Worm (Caenorhabditis elegans): ENCODE measurements around the gene R166.3.

DNA sequence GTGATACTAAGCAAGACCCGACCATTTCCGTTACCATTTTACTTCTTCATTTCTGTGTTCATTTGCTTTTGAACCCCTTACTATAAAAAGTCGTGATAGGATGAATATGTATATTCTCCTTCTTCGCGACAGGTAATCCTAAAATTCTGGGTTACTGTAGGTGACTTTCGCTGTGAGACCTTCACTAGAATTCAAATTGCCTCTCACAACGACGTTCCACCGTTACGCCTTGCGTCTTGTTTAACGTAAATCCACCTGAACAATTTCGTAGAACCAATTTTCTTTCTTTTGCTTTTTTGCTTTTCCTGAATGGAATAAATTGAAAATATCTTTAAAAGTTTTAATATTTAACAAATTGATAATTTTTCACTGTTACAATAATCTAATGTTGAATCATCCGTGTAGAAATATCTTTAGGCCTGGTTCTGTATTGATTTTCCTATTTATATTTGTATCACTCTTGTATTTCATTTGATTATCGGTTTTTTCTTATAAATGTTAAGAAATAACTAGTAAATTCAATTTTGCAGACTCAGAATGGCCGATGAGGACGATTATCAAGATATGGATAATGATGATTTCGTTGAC, 39.8 kb upstream of the R166.3 start, which contains the start of gene rpb-6:
- TF ChIP-seq dao-5 (tag; optimal IDR thresholded peaks at IDR 0.05): no peak
- no peak for TF ChIP-seq him-1 (tag; optimal IDR thresholded peaks at IDR 0.05)
- TF ChIP-seq W03F9.2 (tag; optimal IDR thresholded peaks at IDR 0.05): no peak
